Fruit fly (Drosophila melanogaster) Kc167 (cell line): Measurements from ENCODE around the gene Gcn5.

ENCODE experiments used
- Myc ChIP-seq: fragments of >200 bp; optimal IDR thresholded peaks from 2 replicates; lab custom pipeline; 2017; ENCODE audit warnings: missing external identifiers
- Sin3A ChIP-seq: fragments of >200 bp; optimal IDR thresholded peaks from 2 replicates; lab custom pipeline; 2018; ENCODE audit warnings: missing external identifiers
- insv ChIP-seq: fragments of >200 bp; optimal IDR thresholded peaks from 3 replicates; lab custom pipeline; 2018; ENCODE audit warnings: missing external identifiers
- psq ChIP-seq: fragments of >200 bp; optimal IDR thresholded peaks from 2 replicates; lab custom pipeline; 2017; ENCODE audit warnings: missing external identifiers

DNA sequence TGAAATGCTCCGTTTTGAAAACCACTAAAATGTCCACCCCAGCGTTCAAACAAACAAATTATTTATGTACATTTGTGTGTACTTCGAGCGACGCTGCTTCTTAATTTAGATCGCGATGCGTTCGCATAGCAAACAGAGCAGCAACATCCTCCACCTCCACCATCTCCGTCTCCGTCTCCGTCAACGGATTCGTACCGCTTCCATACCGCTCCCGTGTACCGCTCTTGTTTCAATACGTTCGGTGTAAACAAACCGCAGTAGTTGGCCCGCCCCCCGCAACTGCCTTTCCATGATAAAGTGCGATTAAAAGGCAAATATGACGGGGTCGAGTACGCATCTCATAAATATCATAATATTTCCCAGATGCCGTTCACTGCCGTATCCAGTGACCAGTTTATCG is 41.6 kb downstream of the Gcn5 start, which contains the start of gene CG33725:
- TF ChIP-seq psq (lab: Kevin White, UChicago) (no peak), Sin3A (no peak), insv (no peak), Myc (lab: Kevin White, UChicago) (no peak)
